Fruit fly (Drosophila melanogaster) whole organism, embryonic: Measurements from ENCODE around the gene MRG15.
A peak's percentile ranks its signal among the peaks of the same experiment; 100 is the strongest.

ENCODE experiments used
- CG10462 ChIP-seq: fragments of 200-800 bp; sonication (Bioruptor generic); optimal IDR thresholded peaks from 2 replicates; lab custom pipeline; 2016; ENCODE audit warnings: missing biosample characterization, missing genetic modification characterization
- CG10543 ChIP-seq: fragments of 200-800 bp; sonication (Bioruptor generic); optimal IDR thresholded peaks from 3 replicates; lab custom pipeline; 2017; ENCODE audit warnings: missing biosample characterization, mild to moderate bottlenecking, missing genetic modification characterization, moderate library complexity
- CG10565 ChIP-seq: fragments of 200-800 bp; sonication (Bioruptor generic); optimal IDR thresholded peaks from 3 replicates; lab custom pipeline; 2016; ENCODE audit warnings: missing biosample characterization, mild to moderate bottlenecking, missing genetic modification characterization
- CG13296 ChIP-seq: fragments of 200-800 bp; sonication (Bioruptor generic); optimal IDR thresholded peaks from 3 replicates; lab custom pipeline; 2018; ENCODE audit warnings: missing biosample characterization, mild to moderate bottlenecking, missing genetic modification characterization
- CG13775 ChIP-seq: fragments of 200-800 bp; sonication (Bioruptor generic); optimal IDR thresholded peaks from 3 replicates; lab custom pipeline; 2017; ENCODE audit warnings: missing biosample characterization, mild to moderate bottlenecking, missing genetic modification characterization
- CG14014 ChIP-seq: fragments of 200-800 bp; sonication (Bioruptor generic); IDR thresholded peaks from 2 replicates; pipeline ENCODE4 v1.3.6; 2022; ENCODE audit warnings: missing biosample characterization, missing genetic modification characterization
- CG18011 ChIP-seq: fragments of 200-800 bp; sonication (Bioruptor generic); optimal IDR thresholded peaks from 2 replicates; lab custom pipeline; 2017; ENCODE audit warnings: missing biosample characterization, missing genetic modification characterization, mild to moderate bottlenecking, moderate library complexity, missing genotype
- CG18262 ChIP-seq: fragments of 200-800 bp; optimal IDR thresholded peaks from 3 replicates; lab custom pipeline; 2019; ENCODE audit warnings: missing biosample characterization, mild to moderate bottlenecking, missing genetic modification characterization, moderate library complexity
- CG3065 ChIP-seq: fragments of 200-800 bp; sonication (Bioruptor generic); optimal IDR thresholded peaks from 2 replicates; lab custom pipeline; 2016; ENCODE audit warnings: missing biosample characterization, missing genetic modification characterization
- CG42726 ChIP-seq: fragments of 200-800 bp; sonication (Bioruptor generic); IDR thresholded peaks from 2 replicates; pipeline ENCODE4 v1.3.6; 2022; ENCODE audit warnings: missing biosample characterization, missing genetic modification characterization; ENCODE audit not compliant: partially characterized antibody
- CG4360 ChIP-seq: fragments of 200-800 bp; sonication (Bioruptor generic); IDR thresholded peaks from 2 replicates; pipeline ENCODE4 v1.3.6; 2022; ENCODE audit warnings: missing biosample characterization, missing genetic modification characterization
- CG6683 ChIP-seq: fragments of 200-800 bp; sonication (Bioruptor generic); optimal IDR thresholded peaks from 2 replicates; lab custom pipeline; 2017; ENCODE audit warnings: missing biosample characterization, mild to moderate bottlenecking, missing genetic modification characterization, missing genetic modification reagents
- CG6765 ChIP-seq: fragments of 200-800 bp; sonication (Bioruptor generic); optimal IDR thresholded peaks from 3 replicates; lab custom pipeline; 2017; ENCODE audit warnings: missing biosample characterization, mild to moderate bottlenecking, missing genetic modification characterization
- CG7357 ChIP-seq: fragments of 200-800 bp; sonication (Bioruptor generic); IDR thresholded peaks from 3 replicates; pipeline ENCODE4 v1.3.6; 2022; ENCODE audit warnings: missing biosample characterization, missing genetic modification characterization
- CG7928 ChIP-seq: fragments of 200-800 bp; sonication (Bioruptor generic); optimal IDR thresholded peaks from 2 replicates; lab custom pipeline; 2017; ENCODE audit warnings: missing biosample characterization, mild to moderate bottlenecking, missing genetic modification characterization
- CG7987 ChIP-seq: fragments of 200-800 bp; sonication (Bioruptor generic); optimal IDR thresholded peaks from 2 replicates; lab custom pipeline; 2018; ENCODE audit warnings: missing biosample characterization, mild to moderate bottlenecking, missing genetic modification characterization, moderate library complexity
- CG8281 ChIP-seq: fragments of 200-800 bp; sonication (Bioruptor generic); optimal IDR thresholded peaks from 2 replicates; lab custom pipeline; 2018; ENCODE audit warnings: missing biosample characterization, mild to moderate bottlenecking, missing genetic modification characterization, moderate library complexity
- CG9876 ChIP-seq: fragments of 200-800 bp; sonication (Bioruptor generic); optimal IDR thresholded peaks from 2 replicates; lab custom pipeline; 2016; ENCODE audit warnings: missing biosample characterization, missing genetic modification characterization
- Doc3 ChIP-seq: fragments of 200-800 bp; sonication (Bioruptor generic); IDR thresholded peaks from 3 replicates; pipeline ENCODE4 v1.3.6; 2022; ENCODE audit warnings: missing biosample characterization, missing genetic modification characterization; ENCODE audit not compliant: partially characterized antibody
- HLHmδ ChIP-seq: fragments of 200-800 bp; sonication (Bioruptor generic); optimal IDR thresholded peaks from 2 replicates; lab custom pipeline; 2018; ENCODE audit warnings: missing biosample characterization, mild to moderate bottlenecking, missing genetic modification characterization, moderate library complexity
- HmgZ ChIP-seq: fragments of 200-800 bp; sonication (Bioruptor generic); optimal IDR thresholded peaks from 2 replicates; lab custom pipeline; 2018; ENCODE audit warnings: missing biosample characterization, mild to moderate bottlenecking, missing genetic modification characterization
- Hmx ChIP-seq: fragments of 200-800 bp; sonication (Bioruptor generic); optimal IDR thresholded peaks from 2 replicates; lab custom pipeline; 2016; ENCODE audit warnings: missing biosample characterization, missing genetic modification characterization
- Lhr ChIP-seq: fragments of 200-800 bp; sonication (Bioruptor generic); optimal IDR thresholded peaks from 3 replicates; lab custom pipeline; 2017; ENCODE audit warnings: mild to moderate bottlenecking, missing biosample characterization, missing genetic modification reagents, missing genetic modification characterization
- Lpt ChIP-seq: fragments of >200 bp; optimal IDR thresholded peaks from 2 replicates; lab custom pipeline; 2018; ENCODE audit warnings: missing biosample characterization, missing genetic modification characterization
- Mrtf ChIP-seq: fragments of 200-800 bp; sonication (Bioruptor generic); IDR thresholded peaks from 3 replicates; pipeline ENCODE4 v1.3.6; 2022; ENCODE audit warnings: missing biosample characterization, missing genetic modification characterization
- NK7.1 ChIP-seq: fragments of 200-800 bp; sonication (Bioruptor generic); optimal IDR thresholded peaks from 3 replicates; lab custom pipeline; 2016; ENCODE audit warnings: missing biosample characterization, missing genetic modification characterization
- Nf-YA ChIP-seq: fragments of 200-800 bp; sonication (Bioruptor generic); IDR thresholded peaks from 2 replicates; pipeline ENCODE4 v1.3.6; 2022; ENCODE audit warnings: missing biosample characterization, missing genetic modification characterization
- Sry-β ChIP-seq: fragments of 200-800 bp; sonication (Bioruptor generic); optimal IDR thresholded peaks from 2 replicates; lab custom pipeline; 2018; ENCODE audit warnings: missing biosample characterization, mild to moderate bottlenecking, missing genetic modification characterization, moderate library complexity
- Xbp1 ChIP-seq: fragments of 200-800 bp; sonication (Bioruptor generic); optimal IDR thresholded peaks from 3 replicates; lab custom pipeline; 2016; ENCODE audit warnings: missing biosample characterization, mild to moderate bottlenecking, missing genetic modification characterization
- ash1 ChIP-seq: fragments of 200-800 bp; sonication (Bioruptor generic); optimal IDR thresholded peaks from 2 replicates; lab custom pipeline; 2018; ENCODE audit warnings: missing biosample characterization, mild to moderate bottlenecking, missing genetic modification characterization
- bigmax ChIP-seq: fragments of 200-800 bp; sonication (Bioruptor generic); optimal IDR thresholded peaks from 2 replicates; lab custom pipeline; 2018; ENCODE audit warnings: missing biosample characterization, mild to moderate bottlenecking, missing genetic modification characterization
- chm ChIP-seq: fragments of 200-800 bp; sonication (Bioruptor generic); IDR thresholded peaks from 2 replicates; pipeline ENCODE4 v1.3.6; 2022; ENCODE audit warnings: missing biosample characterization, missing genetic modification characterization
- dimm ChIP-seq: fragments of 200-800 bp; sonication (Bioruptor generic); IDR thresholded peaks from 2 replicates; pipeline ENCODE4 v1.3.6; 2022; ENCODE audit warnings: missing biosample characterization, missing genetic modification characterization
- fu2 ChIP-seq: fragments of 200-800 bp; sonication (Bioruptor generic); optimal IDR thresholded peaks from 2 replicates; lab custom pipeline; 2016; ENCODE audit warnings: missing biosample characterization, missing genetic modification characterization
- hbn ChIP-seq: fragments of 200-800 bp; sonication (Bioruptor generic); IDR thresholded peaks from 2 replicates; pipeline ENCODE4 v1.3.6; 2022; ENCODE audit warnings: missing biosample characterization, missing genetic modification characterization; ENCODE audit not compliant: partially characterized antibody
- ken ChIP-seq: fragments of 200-800 bp; sonication (Bioruptor generic); IDR thresholded peaks from 3 replicates; pipeline ENCODE4 v1.3.6; 2022; ENCODE audit warnings: missing biosample characterization, missing genetic modification characterization
- klu ChIP-seq: fragments of 200-800 bp; sonication (Bioruptor generic); IDR thresholded peaks from 2 replicates; pipeline ENCODE4 v1.3.6; 2022; ENCODE audit warnings: missing biosample characterization, missing genetic modification characterization
- lola ChIP-seq, 3 experiments: fragments of >200 bp in 2 of 3; fragments of 200-800 bp in 1 of 3; sonication (Bioruptor generic) in 1 of 3; optimal IDR thresholded peaks; 2 replicates each; lab custom pipeline; 2017 to 2019; ENCODE audit warnings: missing biosample characterization in 3 of 3, missing genetic modification characterization in 3 of 3, mild to moderate bottlenecking in 1 of 3, moderate library complexity in 1 of 3
- nerfin-2 ChIP-seq: fragments of 200-800 bp; sonication (Bioruptor generic); IDR thresholded peaks from 2 replicates; pipeline ENCODE4 v1.3.6; 2022; ENCODE audit warnings: missing biosample characterization, missing genetic modification characterization; ENCODE audit not compliant: partially characterized antibody
- p53 ChIP-seq: fragments of 200-800 bp; sonication (Bioruptor generic); optimal IDR thresholded peaks from 2 replicates; lab custom pipeline; 2016; ENCODE audit warnings: missing biosample characterization, missing genetic modification characterization
- peb ChIP-seq: fragments of 200-800 bp; sonication (Bioruptor generic); IDR thresholded peaks from 2 replicates; pipeline ENCODE4 v1.3.6; 2022; ENCODE audit warnings: missing biosample characterization, missing genetic modification characterization
- pros ChIP-seq: fragments of 200-800 bp; sonication (Bioruptor generic); optimal IDR thresholded peaks from 3 replicates; lab custom pipeline; 2019; ENCODE audit warnings: missing biosample characterization, mild to moderate bottlenecking, missing genetic modification characterization, moderate library complexity
- ranshi ChIP-seq: fragments of 200-800 bp; sonication (Bioruptor generic); IDR thresholded peaks from 2 replicates; pipeline ENCODE4 v1.3.6; 2022; ENCODE audit warnings: missing biosample characterization, missing genetic modification characterization
- schlank ChIP-seq: fragments of 200-800 bp; sonication (Bioruptor generic); optimal IDR thresholded peaks from 2 replicates; lab custom pipeline; 2018; ENCODE audit warnings: missing biosample characterization, mild to moderate bottlenecking, missing genetic modification characterization
- sd ChIP-seq: fragments of 200-800 bp; sonication (Bioruptor generic); optimal IDR thresholded peaks from 3 replicates; lab custom pipeline; 2018; ENCODE audit warnings: missing biosample characterization, mild to moderate bottlenecking, missing genetic modification characterization, moderate library complexity
- ssp ChIP-seq: fragments of 200-800 bp; sonication (Bioruptor generic); IDR thresholded peaks from 2 replicates; pipeline ENCODE4 v1.3.6; 2022; ENCODE audit warnings: missing biosample characterization, missing genetic modification characterization
- tap ChIP-seq: fragments of 200-800 bp; optimal IDR thresholded peaks from 3 replicates; lab custom pipeline; 2019; ENCODE audit warnings: missing biosample characterization, mild to moderate bottlenecking, missing genetic modification characterization, moderate library complexity
- toy ChIP-seq: fragments of 200-800 bp; sonication (Bioruptor generic); IDR thresholded peaks from 2 replicates; pipeline ENCODE4 v1.3.6; 2022; ENCODE audit warnings: missing biosample characterization, missing genetic modification characterization
- unpg ChIP-seq: fragments of 200-800 bp; sonication (Bioruptor generic); optimal IDR thresholded peaks from 3 replicates; lab custom pipeline; 2018; ENCODE audit warnings: missing biosample characterization, mild to moderate bottlenecking, missing genetic modification characterization, moderate library complexity
- vfl ChIP-seq: fragments of 200-800 bp; sonication (Bioruptor generic); optimal IDR thresholded peaks from 2 replicates; lab custom pipeline; 2016; ENCODE audit warnings: missing biosample characterization, missing genetic modification characterization

MRG15 gene

dm6 chr3R:15280619-15281334, 2.9 kb upstream of the MRG15 start (continued):
- TF ChIP-seq CG42726 (GFP tag; lab: Robert Waterston, UW) (no peak), Doc3 (no peak), CG13775 (GFP tag; lab: Kevin White, UChicago) (peak; percentile 80), peb (GFP tag; lab: Robert Waterston, UW) (no peak), Lhr (peak; percentile 39), Nf-YA (GFP tag; lab: Robert Waterston, UW) (no peak), hbn (GFP tag; lab: Robert Waterston, UW) (no peak), ken (GFP tag; lab: Robert Waterston, UW) (no peak), CG8281 (tag; lab: Kevin White, UChicago) (peak; percentile 40), nerfin-2 (GFP tag; lab: Robert Waterston, UW) (no peak), toy (no peak), ranshi (GFP tag; lab: Robert Waterston, UW) (0 out of 2 replicates have a peak, but pooled peaks have one; percentile 33), bigmax (GFP tag; lab: Kevin White, UChicago) (no peak), CG10543 (peak; percentile 35), Xbp1 (GFP tag; lab: Kevin White, UChicago) (peak; percentile 72), lola (GFP tag; optimal IDR thresholded peaks at IDR 0.05; lab: Kevin White, UChicago) (peak in 1 of 3 experiments; percentile 91), CG7987 (GFP tag; lab: Kevin White, UChicago) (no peak), sd (tag; lab: Kevin White, UChicago) (no peak), dimm (GFP tag; lab: Robert Waterston, UW) (no peak), ssp (GFP tag; lab: Robert Waterston, UW) (peak; percentile 39; the same call in 1 of the 2 replicates), CG6683 (no peak), CG18262 (tag; lab: Kevin White, UChicago) (peak; percentile 92), pros (no peak), CG3065 (GFP tag; lab: Kevin White, UChicago) (no peak), CG7357 (GFP tag; lab: Robert Waterston, UW) (no peak), CG9876 (GFP tag; lab: Kevin White, UChicago) (no peak), CG6765 (GFP tag; lab: Kevin White, UChicago) (no peak), p53 (GFP tag; lab: Kevin White, UChicago) (no peak), CG10462 (GFP tag; lab: Kevin White, UChicago) (peak; percentile 43), Hmx (no peak), ash1 (GFP tag; lab: Kevin White, UChicago) (no peak), Mrtf (GFP tag; lab: Robert Waterston, UW) (no peak), chm (GFP tag; lab: Robert Waterston, UW) (no peak), HmgZ (tag; lab: Kevin White, UChicago) (no peak), HLHmδ (no peak), CG13296 (GFP tag; lab: Kevin White, UChicago) (peak; percentile 47), klu (GFP tag; lab: Robert Waterston, UW) (no peak), unpg (peak; percentile 67), NK7.1 (GFP tag; lab: Kevin White, UChicago) (no peak), CG7928 (no peak), CG4360 (GFP tag; lab: Robert Waterston, UW) (no peak), schlank (tag; lab: Kevin White, UChicago) (no peak), Lpt (no peak), fu2 (GFP tag; lab: Kevin White, UChicago) (no peak), CG18011 (no peak), CG14014 (no peak; the same call in 1 of the 2 replicates), CG10565 (GFP tag; lab: Kevin White, UChicago) (no peak), Sry-β (GFP tag; lab: Kevin White, UChicago) (no peak), tap (tag; lab: Kevin White, UChicago) (peak; percentile 43), vfl (GFP tag; lab: Kevin White, UChicago) (no peak)
